Fruit fly (Drosophila melanogaster) whole organism, embryonic: Measurements from ENCODE around the gene CG9674.
A peak's percentile ranks its signal among the peaks of the same experiment; 100 is the strongest.

Experiments used
- BtbVII ChIP-seq: fragments of 200-800 bp; sonication (Bioruptor generic); optimal IDR thresholded peaks from 3 replicates; lab custom pipeline; 2017; ENCODE audit warnings: missing biosample characterization, mild to moderate bottlenecking, missing genetic modification characterization
- CG11093 ChIP-seq: fragments of 200-800 bp; sonication (Bioruptor generic); IDR thresholded peaks from 3 replicates; pipeline ENCODE4 v1.3.6; 2022; ENCODE audit warnings: missing biosample characterization, missing genetic modification characterization
- CG1233 ChIP-seq: fragments of 200-800 bp; sonication (Bioruptor generic); optimal IDR thresholded peaks from 4 replicates; lab custom pipeline; 2018; ENCODE audit warnings: missing biosample characterization, mild to moderate bottlenecking, missing genetic modification characterization
- CG13775 ChIP-seq: fragments of 200-800 bp; sonication (Bioruptor generic); optimal IDR thresholded peaks from 3 replicates; lab custom pipeline; 2017; ENCODE audit warnings: missing biosample characterization, mild to moderate bottlenecking, missing genetic modification characterization
- CG14441 ChIP-seq: fragments of 200-800 bp; sonication (Bioruptor generic); IDR thresholded peaks from 2 replicates; pipeline ENCODE4 v1.3.6; 2022; ENCODE audit warnings: missing biosample characterization, missing genetic modification characterization
- CG1647 ChIP-seq: fragments of 200-800 bp; sonication (Bioruptor generic); optimal IDR thresholded peaks from 3 replicates; lab custom pipeline; 2016; ENCODE audit warnings: missing biosample characterization, missing genetic modification characterization
- CG16813 ChIP-seq: fragments of 200-800 bp; sonication (Bioruptor generic); IDR thresholded peaks from 3 replicates; pipeline ENCODE4 v1.3.6; 2022; ENCODE audit warnings: missing biosample characterization, missing genetic modification characterization; ENCODE audit not compliant: partially characterized antibody
- CG2199 ChIP-seq: fragments of 200-800 bp; sonication (Bioruptor generic); IDR thresholded peaks from 3 replicates; pipeline ENCODE4 v1.3.6; 2022; ENCODE audit warnings: missing biosample characterization, missing genetic modification characterization
- CG31224 ChIP-seq: fragments of 200-800 bp; sonication (Bioruptor generic); IDR thresholded peaks from 2 replicates; pipeline ENCODE4 v1.3.6; 2022; ENCODE audit warnings: missing biosample characterization, missing genetic modification characterization
- CG34376 ChIP-seq: fragments of 200-800 bp; sonication (Bioruptor generic); optimal IDR thresholded peaks from 2 replicates; lab custom pipeline; 2018; ENCODE audit warnings: missing biosample characterization, mild to moderate bottlenecking, missing genetic modification characterization
- CG4282 ChIP-seq: fragments of 200-800 bp; sonication (Bioruptor generic); optimal IDR thresholded peaks from 2 replicates; lab custom pipeline; 2016; ENCODE audit warnings: missing biosample characterization, missing genetic modification characterization
- CG6175 ChIP-seq: fragments of 200-800 bp; sonication (Bioruptor generic); IDR thresholded peaks from 3 replicates; pipeline ENCODE4 v1.3.6; 2022; ENCODE audit warnings: missing biosample characterization, missing genetic modification characterization
- CG6683 ChIP-seq: fragments of 200-800 bp; sonication (Bioruptor generic); optimal IDR thresholded peaks from 2 replicates; lab custom pipeline; 2017; ENCODE audit warnings: missing biosample characterization, mild to moderate bottlenecking, missing genetic modification characterization, missing genetic modification reagents
- CG6689 ChIP-seq: fragments of 200-800 bp; sonication (Bioruptor generic); IDR thresholded peaks from 2 replicates; pipeline ENCODE4 v1.3.6; 2022; ENCODE audit warnings: missing biosample characterization, missing genetic modification characterization
- CG7556 ChIP-seq: fragments of 200-800 bp; sonication (Bioruptor generic); optimal IDR thresholded peaks from 2 replicates; lab custom pipeline; 2017; ENCODE audit warnings: missing biosample characterization, mild to moderate bottlenecking, missing genetic modification characterization
- CG7745 ChIP-seq: fragments of 200-800 bp; sonication (Bioruptor generic); optimal IDR thresholded peaks from 2 replicates; lab custom pipeline; 2018; ENCODE audit warnings: missing biosample characterization, mild to moderate bottlenecking, missing genetic modification characterization, moderate library complexity
- CG7786 ChIP-seq: fragments of 200-800 bp; sonication (Bioruptor generic); optimal IDR thresholded peaks from 2 replicates; lab custom pipeline; 2016; ENCODE audit warnings: missing biosample characterization, missing genetic modification characterization
- CTCF ChIP-seq: fragments of 200-800 bp; sonication (Bioruptor generic); optimal IDR thresholded peaks from 2 replicates; lab custom pipeline; 2017; ENCODE audit warnings: missing biosample characterization, mild to moderate bottlenecking, missing genetic modification characterization, moderate library complexity
- CkIIα-i1 ChIP-seq: fragments of 200-800 bp; sonication (Bioruptor generic); IDR thresholded peaks from 2 replicates; pipeline ENCODE4 v1.3.6; 2022; ENCODE audit warnings: missing biosample characterization, missing genetic modification characterization
- Doc2 ChIP-seq: fragments of 200-800 bp; sonication (Bioruptor generic); IDR thresholded peaks from 2 replicates; pipeline ENCODE4 v1.3.6; 2022; ENCODE audit warnings: missing biosample characterization, missing genetic modification characterization
- H15 ChIP-seq: fragments of 200-800 bp; sonication (Bioruptor generic); IDR thresholded peaks from 3 replicates; pipeline ENCODE4 v1.3.6; 2022; ENCODE audit warnings: missing biosample characterization, missing genetic modification characterization
- HLH54F ChIP-seq: fragments of 200-800 bp; sonication (Bioruptor generic); optimal IDR thresholded peaks from 3 replicates; lab custom pipeline; 2016; ENCODE audit warnings: missing biosample characterization, missing genetic modification characterization
- Hr78 ChIP-seq, 2 experiments: fragments of 200-800 bp in 1 of 2; fragments of >200 bp in 1 of 2; sonication (Bioruptor generic) in 1 of 2; optimal IDR thresholded peaks; 2 replicates each; lab custom pipeline; 2017 to 2019; ENCODE audit warnings: missing biosample characterization in 2 of 2, missing genetic modification characterization in 2 of 2, mild to moderate bottlenecking in 1 of 2, moderate library complexity in 1 of 2
- Lim3 ChIP-seq: fragments of 200-800 bp; sonication (Bioruptor generic); IDR thresholded peaks from 2 replicates; pipeline ENCODE4 v1.3.6; 2022; ENCODE audit warnings: missing biosample characterization, missing genetic modification characterization
- MESR4 ChIP-seq: fragments of 200-800 bp; sonication (Bioruptor generic); optimal IDR thresholded peaks from 2 replicates; lab custom pipeline; 2018; ENCODE audit warnings: missing biosample characterization, mild to moderate bottlenecking, missing genetic modification characterization, moderate library complexity
- Med ChIP-seq: fragments of 200-800 bp; sonication (Bioruptor generic); peaks from one replicate; lab custom pipeline; 2016; ENCODE audit warnings: missing biosample characterization, missing genetic modification characterization, mild to moderate bottlenecking, inconsistent platforms, moderate library complexity
- Mes4 ChIP-seq: fragments of 200-800 bp; sonication (Bioruptor generic); optimal IDR thresholded peaks from 2 replicates; lab custom pipeline; 2016; ENCODE audit warnings: missing biosample characterization, missing genetic modification characterization
- PHDP ChIP-seq: fragments of 200-800 bp; sonication (Bioruptor generic); optimal IDR thresholded peaks from 3 replicates; lab custom pipeline; 2018; ENCODE audit warnings: missing biosample characterization, mild to moderate bottlenecking, missing genetic modification characterization, moderate library complexity
- Pdp1 ChIP-seq, 2 experiments: fragments of 200-800 bp; sonication (Bioruptor generic); optimal IDR thresholded peaks; 3 replicates each; lab custom pipeline; 2016; ENCODE audit warnings: missing biosample characterization in 2 of 2, missing genetic modification characterization in 2 of 2, mild to moderate bottlenecking in 1 of 2, moderate library complexity in 1 of 2
- Ptx1 ChIP-seq: fragments of 200-800 bp; sonication (Bioruptor generic); IDR thresholded peaks from 2 replicates; pipeline ENCODE4 v1.3.6; 2022; ENCODE audit warnings: missing biosample characterization, missing genetic modification characterization
- Ravus ChIP-seq: fragments of 200-800 bp; sonication (Bioruptor generic); IDR thresholded peaks from 2 replicates; pipeline ENCODE4 v1.3.6; 2022; ENCODE audit warnings: missing biosample characterization, missing genetic modification characterization
- Sox100B ChIP-seq: fragments of 200-800 bp; sonication (Bioruptor generic); optimal IDR thresholded peaks from 3 replicates; lab custom pipeline; 2018; ENCODE audit warnings: missing biosample characterization, mild to moderate bottlenecking, missing genetic modification characterization
- Sry-β ChIP-seq: fragments of 200-800 bp; sonication (Bioruptor generic); optimal IDR thresholded peaks from 2 replicates; lab custom pipeline; 2018; ENCODE audit warnings: missing biosample characterization, mild to moderate bottlenecking, missing genetic modification characterization, moderate library complexity
- al ChIP-seq: fragments of 200-800 bp; sonication (Bioruptor generic); IDR thresholded peaks from 2 replicates; pipeline ENCODE4 v1.3.6; 2022; ENCODE audit warnings: missing biosample characterization, missing genetic modification characterization
- ato ChIP-seq: fragments of 200-800 bp; sonication (Bioruptor generic); IDR thresholded peaks from 2 replicates; pipeline ENCODE4 v1.3.6; 2022; ENCODE audit warnings: missing biosample characterization, missing genetic modification characterization; ENCODE audit not compliant: partially characterized antibody
- exex ChIP-seq: fragments of 200-800 bp; sonication (Bioruptor generic); optimal IDR thresholded peaks from 4 replicates; lab custom pipeline; 2018; ENCODE audit warnings: missing biosample characterization, mild to moderate bottlenecking, missing genetic modification characterization, moderate library complexity
- fd64A ChIP-seq: fragments of 200-800 bp; sonication (Bioruptor generic); optimal IDR thresholded peaks from 3 replicates; lab custom pipeline; 2018; ENCODE audit warnings: missing biosample characterization, mild to moderate bottlenecking, missing genetic modification characterization
- fru ChIP-seq: fragments of >200 bp; optimal IDR thresholded peaks from 2 replicates; lab custom pipeline; 2017
- gem ChIP-seq: fragments of 200-800 bp; sonication (Bioruptor generic); optimal IDR thresholded peaks from 2 replicates; lab custom pipeline; 2019; ENCODE audit warnings: missing biosample characterization, mild to moderate bottlenecking, missing genetic modification characterization, moderate library complexity
- gsb ChIP-seq: fragments of 200-800 bp; sonication (Bioruptor generic); IDR thresholded peaks from 2 replicates; pipeline ENCODE4 v1.3.6; 2022; ENCODE audit warnings: missing biosample characterization, missing genetic modification characterization
- hth ChIP-seq: fragments of >200 bp; optimal IDR thresholded peaks from 2 replicates; lab custom pipeline; 2017; ENCODE audit warnings: inconsistent platforms
- jumu ChIP-seq: fragments of 200-800 bp; sonication (Bioruptor generic); optimal IDR thresholded peaks from 3 replicates; lab custom pipeline; 2016; ENCODE audit warnings: missing biosample characterization, missing genetic modification characterization
- lola ChIP-seq, 3 experiments: fragments of >200 bp in 2 of 3; fragments of 200-800 bp in 1 of 3; sonication (Bioruptor generic) in 1 of 3; optimal IDR thresholded peaks; 2 replicates each; lab custom pipeline; 2017 to 2019; ENCODE audit warnings: missing biosample characterization in 3 of 3, missing genetic modification characterization in 3 of 3, mild to moderate bottlenecking in 1 of 3, moderate library complexity in 1 of 3
- pan ChIP-seq, 4 experiments: fragments of >200 bp in 3 of 4; fragments of 200-800 bp in 1 of 4; sonication (Bioruptor generic) in 1 of 4; optimal IDR thresholded peaks in 3 of 4; IDR thresholded peaks in 1 of 4; 2 replicates each; pipeline versions ENCODE4 v1.3.6 to Lab custom; 2017 to 2022; ENCODE audit warnings: missing biosample characterization in 2 of 4, missing genetic modification characterization in 2 of 4, mixed read lengths in 1 of 4
- pita ChIP-seq: fragments of 200-800 bp; sonication (Bioruptor generic); optimal IDR thresholded peaks from 2 replicates; lab custom pipeline; 2017; ENCODE audit warnings: missing biosample characterization, mild to moderate bottlenecking, missing genetic modification characterization
- sc ChIP-seq, 3 experiments: fragments of >200 bp in 2 of 3; fragments of 200-800 bp in 1 of 3; sonication (Bioruptor generic) in 1 of 3; optimal IDR thresholded peaks; 2 replicates in 2 of 3; 3 replicates in 1 of 3; lab custom pipeline; 2017; ENCODE audit warnings: mild to moderate bottlenecking in 1 of 3, missing biosample characterization in 1 of 3, missing genetic modification characterization in 1 of 3, missing genetic modification reagents in 1 of 3
- slou ChIP-seq: fragments of 200-800 bp; sonication (Bioruptor generic); optimal IDR thresholded peaks from 3 replicates; lab custom pipeline; 2016; ENCODE audit warnings: missing biosample characterization, missing genetic modification characterization
- so ChIP-seq: fragments of 200-800 bp; sonication (Bioruptor generic); IDR thresholded peaks from 3 replicates; pipeline ENCODE4 v1.3.6; 2022; ENCODE audit warnings: missing biosample characterization, missing genetic modification characterization
- sqz ChIP-seq: fragments of 200-800 bp; sonication (Bioruptor generic); optimal IDR thresholded peaks from 3 replicates; lab custom pipeline; 2018; ENCODE audit warnings: missing biosample characterization, mild to moderate bottlenecking, missing genetic modification characterization
- vnd ChIP-seq: fragments of 200-800 bp; sonication (Bioruptor generic); IDR thresholded peaks from 3 replicates; pipeline ENCODE4 v1.3.6; 2022; ENCODE audit warnings: missing biosample characterization, missing genetic modification characterization; ENCODE audit not compliant: partially characterized antibody

The CG9674 gene

dm6 chr3L:16806823-16807325, 657 bp downstream of the CG9674 start (continued):
- TF ChIP-seq CG31224 (GFP tag; lab: Robert Waterston, UW): peak; percentile 56; the same call in 1 of the 2 replicates
- no peak for TF ChIP-seq CG6175 (GFP tag; lab: Robert Waterston, UW)
- no peak for TF ChIP-seq CG2199 (GFP tag; lab: Robert Waterston, UW)
- TF ChIP-seq MESR4 (GFP tag; lab: Kevin White, UChicago): no peak
- TF ChIP-seq CG16813 (GFP tag; lab: Robert Waterston, UW): no peak
- TF ChIP-seq exex: no peak
- TF ChIP-seq jumu (GFP tag; lab: Kevin White, UChicago): no peak
- no peak for TF ChIP-seq sc (optimal IDR thresholded peaks at IDR 0.05; lab: Kevin White, UChicago)
- peak; percentile 62 for TF ChIP-seq sc (GFP tag; optimal IDR thresholded peaks at IDR 0.05; lab: Kevin White, UChicago)
- no peak for TF ChIP-seq gsb
- TF ChIP-seq CG7786 (GFP tag; lab: Kevin White, UChicago): no peak
- peak; percentile 60 for TF ChIP-seq CG6683 (GFP tag; lab: Kevin White, UChicago)
- no peak for TF ChIP-seq CG7745
- no peak for TF ChIP-seq Lim3
- no peak for TF ChIP-seq Doc2 (GFP tag; lab: Robert Waterston, UW)
- TF ChIP-seq Mes4 (GFP tag; lab: Kevin White, UChicago): no peak
- no peak for TF ChIP-seq Pdp1 (GFP tag; optimal IDR thresholded peaks at IDR 0.05; lab: Kevin White, UChicago)
- no peak for TF ChIP-seq pan (optimal IDR thresholded peaks at IDR 0.05; lab: Kevin White, UChicago)
- TF ChIP-seq pan (GFP tag; optimal IDR thresholded peaks at IDR 0.05 in 1 of 2, IDR thresholded peaks at IDR 0.05 in 1 of 2): no peak
- no peak for TF ChIP-seq fd64A (GFP tag; lab: Kevin White, UChicago)
- TF ChIP-seq CTCF (GFP tag; lab: Kevin White, UChicago): peak; percentile 34
- peak; percentile 61 for TF ChIP-seq CG6689
- TF ChIP-seq al (GFP tag; lab: Robert Waterston, UW): 0 out of 2 replicates have a peak, but pooled peaks have one; percentile 13
- peak; percentile 85 for TF ChIP-seq gem (tag; lab: Kevin White, UChicago)
- TF ChIP-seq slou: peak; percentile 37
- TF ChIP-seq CG14441 (GFP tag; lab: Robert Waterston, UW): 0 out of 2 replicates have a peak, but pooled peaks have one; percentile 21
- no peak for TF ChIP-seq CG1647
- TF ChIP-seq CG4282 (GFP tag; lab: Kevin White, UChicago): no peak
- TF ChIP-seq sqz: peak; percentile 34
- no peak for TF ChIP-seq pita
- TF ChIP-seq vnd (GFP tag; lab: Robert Waterston, UW): no peak
- peak; percentile 91 for TF ChIP-seq CG7556 (GFP tag; lab: Kevin White, UChicago)
- TF ChIP-seq HLH54F: no peak
- no peak for TF ChIP-seq Hr78 (GFP tag; optimal IDR thresholded peaks at IDR 0.05; lab: Kevin White, UChicago)
- no peak for TF ChIP-seq so
- TF ChIP-seq fru (lab: Kevin White, UChicago): no peak
- no peak for TF ChIP-seq CG34376 (GFP tag; lab: Kevin White, UChicago)
- TF ChIP-seq hth (lab: Kevin White, UChicago): no peak
- TF ChIP-seq Sox100B (GFP tag; lab: Kevin White, UChicago): peak; percentile 88
- TF ChIP-seq Sry-β (GFP tag; lab: Kevin White, UChicago): no peak

DNA sequence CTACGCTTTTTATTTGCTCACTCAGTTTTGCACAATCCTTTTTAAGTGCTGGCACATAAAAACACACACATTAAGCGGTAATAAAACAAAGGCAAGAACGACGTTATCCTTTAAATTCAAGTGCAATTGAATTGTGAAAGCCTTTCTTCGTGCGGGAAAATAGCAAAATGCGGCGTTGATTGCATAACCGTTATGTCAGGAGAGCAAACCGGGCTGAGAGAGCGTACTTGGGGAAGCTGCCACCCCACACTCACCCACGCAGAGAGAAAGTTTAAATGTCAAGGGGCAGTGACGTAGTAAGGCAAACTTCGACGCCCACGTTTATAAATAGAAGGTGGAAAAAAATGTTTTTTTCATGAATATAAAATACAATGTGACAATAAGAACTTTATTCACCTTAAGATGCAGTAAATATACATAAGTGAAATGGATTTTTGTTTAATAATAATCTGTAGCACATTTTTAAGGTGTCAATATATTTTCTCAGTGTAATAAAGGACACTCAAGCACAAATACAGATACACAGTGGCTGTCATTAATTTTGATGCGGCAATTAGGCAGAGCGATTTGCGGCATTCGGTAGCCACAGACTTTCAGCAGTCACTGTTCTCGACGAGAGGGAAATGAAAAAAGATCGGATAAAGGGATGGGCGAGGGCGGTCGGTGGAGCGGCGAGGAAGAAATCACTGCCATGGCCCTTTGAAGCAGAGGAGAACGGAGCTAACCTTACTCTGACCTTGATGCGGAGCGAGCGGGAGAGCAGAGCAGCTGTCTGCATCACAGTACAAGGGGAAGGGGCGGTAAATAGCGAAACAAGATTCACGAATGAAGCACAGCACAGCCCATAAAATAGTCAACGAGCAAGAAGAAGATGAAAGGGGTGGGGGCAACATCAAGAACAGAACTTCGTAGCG, 1.5 kb downstream of the CG9674 start:
- TF ChIP-seq Ptx1 (GFP tag; lab: Robert Waterston, UW) (peak; percentile 51; the same call in 1 of the 2 replicates), H15 (no peak), CkIIα-i1 (GFP tag; lab: Robert Waterston, UW) (no peak), lola (GFP tag; optimal IDR thresholded peaks at IDR 0.05; lab: Kevin White, UChicago) (no peak), CG1233 (GFP tag; lab: Kevin White, UChicago) (no peak), Ravus (GFP tag; lab: Robert Waterston, UW) (no peak), BtbVII (GFP tag; lab: Kevin White, UChicago) (peak; percentile 54), CG11093 (0 out of 3 replicates have a peak, but pooled peaks have one; percentile 20), CG13775 (GFP tag; lab: Kevin White, UChicago) (no peak), ato (GFP tag; lab: Robert Waterston, UW) (no peak), Med (GFP tag; lab: Kevin White, UChicago) (peak; percentile 72), PHDP (peak; percentile 23)
